Fruit fly (Drosophila melanogaster) whole organism, adult: ENCODE data around the gene CG15213.

Experiments
- CG14711 ChIP-seq: fragments of 200-800 bp; sonication (Bioruptor generic); optimal IDR thresholded peaks from 2 replicates; lab custom pipeline; 2018; ENCODE audit warnings: missing biosample characterization, mild to moderate bottlenecking, missing genetic modification characterization, moderate library complexity
- CG1620 ChIP-seq: fragments of 200-800 bp; sonication (Bioruptor generic); optimal IDR thresholded peaks from 2 replicates; lab custom pipeline; 2016; ENCODE audit warnings: missing biosample characterization, missing genetic modification characterization
- CG33017 ChIP-seq: fragments of 200-800 bp; sonication (Bioruptor generic); optimal IDR thresholded peaks from 2 replicates; lab custom pipeline; 2018; ENCODE audit warnings: missing biosample characterization, mild to moderate bottlenecking, missing genetic modification characterization, moderate library complexity
- CG5204 ChIP-seq: fragments of 200-800 bp; sonication (Bioruptor generic); optimal IDR thresholded peaks from 2 replicates; lab custom pipeline; 2016; ENCODE audit warnings: missing biosample characterization, missing genetic modification characterization
- CG7045 ChIP-seq: fragments of 200-800 bp; sonication (Bioruptor generic); optimal IDR thresholded peaks from 2 replicates; lab custom pipeline; 2017; ENCODE audit warnings: missing biosample characterization, mild to moderate bottlenecking, missing genetic modification characterization
- CG7101 ChIP-seq: fragments of 200-800 bp; sonication (Bioruptor generic); optimal IDR thresholded peaks from 2 replicates; lab custom pipeline; 2018; ENCODE audit warnings: missing biosample characterization, mild to moderate bottlenecking, missing genetic modification characterization, moderate library complexity
- Mnt ChIP-seq: fragments of 200-800 bp; sonication (Bioruptor generic); optimal IDR thresholded peaks from 2 replicates; lab custom pipeline; 2016; ENCODE audit warnings: missing biosample characterization, mild to moderate bottlenecking, missing genetic modification characterization
- cnc ChIP-seq, 2 experiments: fragments of >200 bp; optimal IDR thresholded peaks; 2 replicates each; lab custom pipeline; 2017
- kay ChIP-seq: fragments of 200-800 bp; sonication (Bioruptor generic); peaks from one replicate; lab custom pipeline; 2016; ENCODE audit warnings: missing biosample characterization, missing genetic modification characterization, borderline replicate concordance
- ovo ChIP-seq: fragments of 200-800 bp; sonication (Bioruptor generic); optimal IDR thresholded peaks from 2 replicates; lab custom pipeline; 2016; ENCODE audit warnings: missing biosample characterization, missing genetic modification characterization
- tj ChIP-seq: fragments of 200-800 bp; sonication (Bioruptor generic); optimal IDR thresholded peaks from 3 replicates; lab custom pipeline; 2017; ENCODE audit warnings: missing biosample characterization, mild to moderate bottlenecking, missing genetic modification characterization, moderate library complexity
- toe ChIP-seq: fragments of 200-800 bp; sonication (Bioruptor generic); optimal IDR thresholded peaks from 2 replicates; lab custom pipeline; 2016; ENCODE audit warnings: missing biosample characterization, missing genetic modification characterization

- TF ChIP-seq CG1620 (GFP tag; lab: Kevin White, UChicago) (no peak), CG7101 (tag; lab: Kevin White, UChicago) (no peak), Mnt (no peak), toe (GFP tag; lab: Kevin White, UChicago) (no peak), CG33017 (no peak), cnc (optimal IDR thresholded peaks at IDR 0.05; lab: Kevin White, UChicago) (no peak), kay (GFP tag; lab: Kevin White, UChicago) (no peak), CG7045 (GFP tag; lab: Kevin White, UChicago) (no peak), tj (GFP tag; lab: Kevin White, UChicago) (no peak), CG5204 (GFP tag; lab: Kevin White, UChicago) (no peak), ovo (GFP tag; lab: Kevin White, UChicago) (no peak), CG14711 (no peak)
Measured at dm6 chr3L:5102050-5102449, 31.0 kb downstream of the CG15213 start.
